Fruit fly (Drosophila melanogaster): ENCODE data around the gene CG31041.

Gene CG31041

dm6 chr3R:29584266-29584665 is 6.4 kb downstream of the CG31041 start:
- TF ChIP-seq noc (tag; optimal IDR thresholded peaks at IDR 0.05), result no peak

dm6 chr3R:29583299-29583698 is 7.4 kb downstream of the CG31041 start:
- TF ChIP-seq noc (tag; optimal IDR thresholded peaks at IDR 0.05), result no peak

dm6 chr3R:29581420-29581819 is 9.3 kb downstream of the CG31041 start:
- TF ChIP-seq noc (tag; optimal IDR thresholded peaks at IDR 0.05), result no peak

- no peak for TF ChIP-seq noc (tag; optimal IDR thresholded peaks at IDR 0.05)
These were observed 14.7 kb downstream of the CG31041 start for dm6 chr3R:29576009-29576408.

- TF ChIP-seq noc (tag; optimal IDR thresholded peaks at IDR 0.05), result no peak
These were observed 18.6 kb downstream of the CG31041 start for dm6 chr3R:29572040-29572648.

dm6 chr3R:29570239-29570814 is 20.4 kb downstream of the CG31041 start:
- no peak for TF ChIP-seq noc (tag; optimal IDR thresholded peaks at IDR 0.05)

dm6 chr3R:29566997-29567670 is 23.6 kb downstream of the CG31041 start:
- no peak for TF ChIP-seq noc (tag; optimal IDR thresholded peaks at IDR 0.05)

- TF ChIP-seq noc (tag; optimal IDR thresholded peaks at IDR 0.05), result peak; percentile 83
These were observed 25.0 kb downstream of the CG31041 start for dm6 chr3R:29565744-29566143.

- no peak for TF ChIP-seq noc (tag; optimal IDR thresholded peaks at IDR 0.05)
These were observed 28.1 kb downstream of the CG31041 start for dm6 chr3R:29562579-29562978.

dm6 chr3R:29560418-29560817 is 30.3 kb downstream of the CG31041 start:
- TF ChIP-seq noc (tag; optimal IDR thresholded peaks at IDR 0.05), result no peak

dm6 chr3R:29559444-29559976 is 31.2 kb downstream of the CG31041 start:
- no peak for TF ChIP-seq noc (tag; optimal IDR thresholded peaks at IDR 0.05)

- no peak for TF ChIP-seq noc (tag; optimal IDR thresholded peaks at IDR 0.05)
These were observed 33.2 kb downstream of the CG31041 start for dm6 chr3R:29557555-29557954.

- TF ChIP-seq noc (tag; optimal IDR thresholded peaks at IDR 0.05), result no peak
These were observed 34.7 kb downstream of the CG31041 start, which contains the start of gene Dr for dm6 chr3R:29556003-29556467. Gene Dr, plus strand, starts transcription at chr3R:29556386.

dm6 chr3R:29552830-29553583 is 37.7 kb downstream of the CG31041 start:
- no peak for TF ChIP-seq noc (tag; optimal IDR thresholded peaks at IDR 0.05)

dm6 chr3R:29550735-29551134 is 40.0 kb downstream of the CG31041 start:
- TF ChIP-seq noc (tag; optimal IDR thresholded peaks at IDR 0.05), result no peak

- no peak for TF ChIP-seq noc (tag; optimal IDR thresholded peaks at IDR 0.05)
These were observed 40.8 kb downstream of the CG31041 start for dm6 chr3R:29549945-29550344.

Measured in whole organism, larva.